Worm (Caenorhabditis elegans) whole organism, young adult: ENCODE data around the gene spe-6.

Experiments
- T07F8.4 ChIP-seq: sonication (generic microtip); optimal IDR thresholded peaks from 2 replicates; lab custom pipeline; 2016; ENCODE audit warnings: mild to moderate bottlenecking, missing genetic modification characterization, moderate library complexity, missing compliant biosample characterization
- akir-1 ChIP-seq: fragments of 200-800 bp; sonication (Bioruptor generic); optimal IDR thresholded peaks from 2 replicates; lab custom pipeline; 2018; ENCODE audit warnings: mild to moderate bottlenecking, missing genetic modification characterization, moderate library complexity, missing compliant biosample characterization
- attf-3 ChIP-seq: fragments of 200-800 bp; sonication (Bioruptor generic); conservative IDR thresholded peaks from 2 replicates; pipeline ENCODE4 v1.3.6; 2022; ENCODE audit warnings: missing genetic modification reagents, missing genetic modification characterization, missing compliant biosample characterization
- nfya-1 ChIP-seq: sonication (generic microtip); optimal IDR thresholded peaks from 2 replicates; lab custom pipeline; 2017; ENCODE audit warnings: antibody characterized with exemption, missing compliant biosample characterization, missing genetic modification characterization, borderline replicate concordance; ENCODE audit not compliant: insufficient read depth
- nhr-179 ChIP-seq: sonication (generic microtip); optimal IDR thresholded peaks from 2 replicates; lab custom pipeline; 2016; ENCODE audit warnings: mild to moderate bottlenecking, missing genetic modification characterization, missing compliant biosample characterization
- pha-4 ChIP-seq: fragments of 150-350 bp; sonication (generic microtip); optimal IDR thresholded peaks from 2 replicates; lab custom pipeline; 2014; ENCODE audit warnings: missing biosample characterization, missing genetic modification reagents, missing genetic modification characterization
- sea-2 ChIP-seq: fragments of 200-800 bp; sonication (Bioruptor generic); IDR thresholded peaks from 2 replicates; pipeline ENCODE4 v1.3.6; 2022; ENCODE audit warnings: missing genetic modification characterization, missing compliant biosample characterization
- snpc-4 ChIP-seq, 5 experiments: fragments of 150-350 bp in 1 of 5; sonication (generic microtip) in 4 of 5; optimal IDR thresholded peaks; 2 replicates each; lab custom pipeline; 2014 to 2018; ENCODE audit warnings: missing genetic modification characterization in 5 of 5, missing biosample characterization in 3 of 5, antibody characterized with exemption in 2 of 5, mild to moderate bottlenecking in 2 of 5, missing compliant biosample characterization in 2 of 5, missing genotype in 2 of 5, moderate library complexity in 2 of 5, missing genetic modification reagents in 1 of 5
- somi-1 ChIP-seq: fragments of 200-800 bp; sonication (Bioruptor generic); optimal IDR thresholded peaks from 2 replicates; lab custom pipeline; 2018; ENCODE audit warnings: mild to moderate bottlenecking, missing genetic modification characterization, missing compliant biosample characterization
- unc-130 ChIP-seq: sonication (generic microtip); optimal IDR thresholded peaks from 2 replicates; lab custom pipeline; 2016; ENCODE audit warnings: missing genetic modification reagents, missing genetic modification characterization, missing compliant biosample characterization
- unc-62 ChIP-seq: fragments of 150-350 bp; optimal IDR thresholded peaks from 2 replicates; lab custom pipeline; 2014; ENCODE audit warnings: missing biosample characterization, missing genetic modification reagents, missing genetic modification characterization

DNA sequence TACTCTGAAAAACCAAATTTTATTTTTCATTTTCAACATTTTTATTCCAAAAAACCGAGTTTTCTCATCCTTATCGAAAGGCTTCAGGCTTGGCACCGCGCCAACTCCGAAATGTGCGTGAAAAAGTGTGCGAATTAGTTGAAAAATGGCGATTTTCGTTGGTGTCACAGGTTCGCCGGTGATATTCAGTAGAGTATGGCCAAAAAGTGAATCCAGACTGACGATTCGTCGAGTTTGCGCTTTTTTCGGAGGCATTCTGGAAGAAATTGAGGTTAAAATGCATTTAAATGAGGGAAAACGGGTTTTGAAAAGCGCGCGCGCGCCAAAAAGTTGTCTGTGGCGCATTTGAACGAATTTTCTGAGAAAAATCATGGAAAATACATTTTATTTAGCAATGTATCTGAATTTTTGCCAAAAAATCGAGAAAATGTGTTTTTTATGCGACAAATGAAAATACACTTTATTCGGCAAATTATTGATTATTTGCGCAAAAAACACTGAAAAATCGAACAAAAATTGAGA, 18.3 kb downstream of the spe-6 start, which contains the start of the genes Y66D12A.16 and such-1:
- TF ChIP-seq unc-130 (no peak), akir-1 (GFP tag; lab: Kevin White, UChicago) (no peak), unc-62 (no peak), snpc-4 (GFP tag; optimal IDR thresholded peaks at IDR 0.05; lab: Kevin White, UChicago) (no peak), snpc-4 (tag; optimal IDR thresholded peaks at IDR 0.05; lab: Kevin White, UChicago) (no peak), nfya-1 (tag; lab: Kevin White, UChicago) (no peak), pha-4 (tag; lab: Kevin White, UChicago) (no peak), sea-2 (GFP tag; lab: Robert Waterston, UW) (no peak), T07F8.4 (tag; lab: Kevin White, UChicago) (no peak), somi-1 (GFP tag; lab: Kevin White, UChicago) (no peak), nhr-179 (tag; lab: Kevin White, UChicago) (no peak), attf-3 (GFP tag; lab: Robert Waterston, UW) (no peak)
